Worm (Caenorhabditis elegans) whole organism, late embryonic: ENCODE results near the gene cab-1.

Source experiments
- ceh-14 ChIP-seq: sonication (generic microtip); optimal IDR thresholded peaks from 2 replicates; lab custom pipeline; 2016; ENCODE audit warnings: missing genotype, missing genetic modification characterization, missing compliant biosample characterization
- unc-86 ChIP-seq: sonication (generic microtip); optimal IDR thresholded peaks from 2 replicates; lab custom pipeline; 2016; ENCODE audit warnings: missing genetic modification characterization, missing compliant biosample characterization

ce11 chrX:12227130-12227529 is 14.4 kb upstream of the cab-1 start:
- TF ChIP-seq unc-86 (tag; lab: Kevin White, UChicago) = no peak
- TF ChIP-seq ceh-14 (tag; lab: Kevin White, UChicago) = no peak
